Fruit fly (Drosophila melanogaster) whole organism, embryonic: ENCODE results near the gene Ptpmeg2.

ENCODE experiments used
- Atf-2 ChIP-seq: fragments of 200-800 bp; sonication (Bioruptor generic); optimal IDR thresholded peaks from 2 replicates; lab custom pipeline; 2016; ENCODE audit warnings: missing biosample characterization, missing genetic modification characterization
- Bgb ChIP-seq: fragments of 200-800 bp; sonication (Bioruptor generic); IDR thresholded peaks from 2 replicates; pipeline ENCODE4 v1.3.6; 2022; ENCODE audit warnings: missing biosample characterization, missing genetic modification characterization; ENCODE audit not compliant: partially characterized antibody
- CG10274 ChIP-seq: fragments of 200-800 bp; sonication (Bioruptor generic); optimal IDR thresholded peaks from 3 replicates; lab custom pipeline; 2017; ENCODE audit warnings: missing biosample characterization, mild to moderate bottlenecking, missing genetic modification characterization
- CG10565 ChIP-seq: fragments of 200-800 bp; sonication (Bioruptor generic); optimal IDR thresholded peaks from 3 replicates; lab custom pipeline; 2016; ENCODE audit warnings: missing biosample characterization, mild to moderate bottlenecking, missing genetic modification characterization
- CG18476 ChIP-seq: fragments of 200-800 bp; sonication (Bioruptor generic); optimal IDR thresholded peaks from 2 replicates; lab custom pipeline; 2016; ENCODE audit warnings: missing biosample characterization, mild to moderate bottlenecking, missing genetic modification characterization
- CG2712 ChIP-seq: fragments of 200-800 bp; optimal IDR thresholded peaks from 3 replicates; lab custom pipeline; 2019; ENCODE audit warnings: missing biosample characterization, mild to moderate bottlenecking, missing genetic modification characterization, moderate library complexity
- CG2889 ChIP-seq: fragments of 200-800 bp; sonication (Bioruptor generic); IDR thresholded peaks from 3 replicates; pipeline ENCODE4 v1.3.6; 2022; ENCODE audit warnings: missing biosample characterization, missing genetic modification characterization
- CG3407 ChIP-seq: fragments of 200-800 bp; sonication (Bioruptor generic); optimal IDR thresholded peaks from 2 replicates; lab custom pipeline; 2018; ENCODE audit warnings: missing biosample characterization, mild to moderate bottlenecking, missing genetic modification characterization
- CG34376 ChIP-seq: fragments of 200-800 bp; sonication (Bioruptor generic); optimal IDR thresholded peaks from 2 replicates; lab custom pipeline; 2018; ENCODE audit warnings: missing biosample characterization, mild to moderate bottlenecking, missing genetic modification characterization
- CG4360 ChIP-seq: fragments of 200-800 bp; sonication (Bioruptor generic); IDR thresholded peaks from 2 replicates; pipeline ENCODE4 v1.3.6; 2022; ENCODE audit warnings: missing biosample characterization, missing genetic modification characterization
- CG4854 ChIP-seq: fragments of 200-800 bp; sonication (Bioruptor generic); optimal IDR thresholded peaks from 2 replicates; lab custom pipeline; 2016; ENCODE audit warnings: missing biosample characterization, missing genetic modification characterization, inconsistent platforms
- CG6254 ChIP-seq: fragments of 200-800 bp; sonication (Bioruptor generic); optimal IDR thresholded peaks from 3 replicates; lab custom pipeline; 2017; ENCODE audit warnings: mild to moderate bottlenecking, missing biosample characterization, missing genetic modification reagents, missing genetic modification characterization
- CG9437 ChIP-seq: fragments of 200-800 bp; sonication (Bioruptor generic); optimal IDR thresholded peaks from 2 replicates; lab custom pipeline; 2018; ENCODE audit warnings: missing biosample characterization, mild to moderate bottlenecking, missing genetic modification characterization
- ERR ChIP-seq: fragments of 200-800 bp; sonication (Bioruptor generic); optimal IDR thresholded peaks from 2 replicates; lab custom pipeline; 2016; ENCODE audit warnings: missing biosample characterization, missing genetic modification characterization
- Ets97D ChIP-seq: fragments of 200-800 bp; sonication (Bioruptor generic); optimal IDR thresholded peaks from 3 replicates; lab custom pipeline; 2016; ENCODE audit warnings: missing biosample characterization, missing genetic modification characterization
- Hey ChIP-seq: fragments of 200-800 bp; sonication (Bioruptor generic); optimal IDR thresholded peaks from 3 replicates; lab custom pipeline; 2018; ENCODE audit warnings: missing biosample characterization, mild to moderate bottlenecking, missing genetic modification characterization
- HmgZ ChIP-seq: fragments of 200-800 bp; sonication (Bioruptor generic); optimal IDR thresholded peaks from 2 replicates; lab custom pipeline; 2018; ENCODE audit warnings: missing biosample characterization, mild to moderate bottlenecking, missing genetic modification characterization
- Jarid2 ChIP-seq: fragments of 200-800 bp; sonication (Bioruptor generic); optimal IDR thresholded peaks from 3 replicates; lab custom pipeline; 2017; ENCODE audit warnings: mild to moderate bottlenecking, missing biosample characterization, missing genetic modification reagents, missing genetic modification characterization
- Meics ChIP-seq: fragments of 200-800 bp; sonication (Bioruptor generic); optimal IDR thresholded peaks from 2 replicates; lab custom pipeline; 2017; ENCODE audit warnings: missing biosample characterization, mild to moderate bottlenecking, missing genetic modification characterization
- NC2α ChIP-seq: fragments of 200-800 bp; sonication (Bioruptor generic); optimal IDR thresholded peaks from 2 replicates; lab custom pipeline; 2016; ENCODE audit warnings: missing biosample characterization, missing genetic modification characterization
- NK7.1 ChIP-seq: fragments of 200-800 bp; sonication (Bioruptor generic); optimal IDR thresholded peaks from 3 replicates; lab custom pipeline; 2016; ENCODE audit warnings: missing biosample characterization, missing genetic modification characterization
- Nf-YA ChIP-seq: fragments of 200-800 bp; sonication (Bioruptor generic); IDR thresholded peaks from 2 replicates; pipeline ENCODE4 v1.3.6; 2022; ENCODE audit warnings: missing biosample characterization, missing genetic modification characterization
- Nf-YC ChIP-seq: fragments of 200-800 bp; optimal IDR thresholded peaks from 3 replicates; lab custom pipeline; 2019; ENCODE audit warnings: missing biosample characterization, mild to moderate bottlenecking, missing genetic modification characterization, moderate library complexity
- Opbp ChIP-seq: fragments of 200-800 bp; sonication (Bioruptor generic); IDR thresholded peaks from 3 replicates; pipeline ENCODE4 v1.3.6; 2022; ENCODE audit warnings: missing biosample characterization, missing genetic modification characterization; ENCODE audit not compliant: partially characterized antibody
- Optix ChIP-seq: fragments of 200-800 bp; sonication (Bioruptor generic); IDR thresholded peaks from 3 replicates; pipeline ENCODE4 v1.3.6; 2022; ENCODE audit warnings: missing biosample characterization, missing genetic modification characterization
- Poxn ChIP-seq: fragments of 200-800 bp; sonication (Bioruptor generic); IDR thresholded peaks from 2 replicates; pipeline ENCODE4 v1.3.6; 2022; ENCODE audit warnings: missing biosample characterization, missing genetic modification characterization
- Ravus ChIP-seq: fragments of 200-800 bp; sonication (Bioruptor generic); IDR thresholded peaks from 2 replicates; pipeline ENCODE4 v1.3.6; 2022; ENCODE audit warnings: missing biosample characterization, missing genetic modification characterization
- Rfx ChIP-seq: fragments of 200-800 bp; sonication (Bioruptor generic); IDR thresholded peaks from 2 replicates; pipeline ENCODE4 v1.3.6; 2022; ENCODE audit warnings: missing biosample characterization, missing genetic modification characterization
- Vsx1 ChIP-seq: fragments of 200-800 bp; sonication (Bioruptor generic); optimal IDR thresholded peaks from 2 replicates; lab custom pipeline; 2017; ENCODE audit warnings: missing biosample characterization, mild to moderate bottlenecking, missing genetic modification characterization, missing genetic modification reagents
- ab ChIP-seq: fragments of 200-800 bp; sonication (Bioruptor generic); optimal IDR thresholded peaks from 2 replicates; lab custom pipeline; 2016; ENCODE audit warnings: missing biosample characterization, missing genetic modification characterization
- abd-A ChIP-seq: fragments of 200-800 bp; sonication (Bioruptor generic); optimal IDR thresholded peaks from 3 replicates; lab custom pipeline; 2019; ENCODE audit warnings: missing biosample characterization, mild to moderate bottlenecking, missing genetic modification characterization, moderate library complexity
- ac ChIP-seq: fragments of 200-800 bp; sonication (Bioruptor generic); optimal IDR thresholded peaks from 3 replicates; lab custom pipeline; 2017; ENCODE audit warnings: missing biosample characterization, mild to moderate bottlenecking, missing genetic modification characterization
- bowl ChIP-seq: fragments of 200-800 bp; sonication (Bioruptor generic); IDR thresholded peaks from 2 replicates; pipeline ENCODE4 v1.3.6; 2022; ENCODE audit warnings: missing biosample characterization, missing genetic modification characterization
- cato ChIP-seq: fragments of 200-800 bp; sonication (Bioruptor generic); optimal IDR thresholded peaks from 2 replicates; lab custom pipeline; 2016; ENCODE audit warnings: missing biosample characterization, missing genetic modification characterization, borderline replicate concordance
- chm ChIP-seq: fragments of 200-800 bp; sonication (Bioruptor generic); IDR thresholded peaks from 2 replicates; pipeline ENCODE4 v1.3.6; 2022; ENCODE audit warnings: missing biosample characterization, missing genetic modification characterization
- fu2 ChIP-seq: fragments of 200-800 bp; sonication (Bioruptor generic); optimal IDR thresholded peaks from 2 replicates; lab custom pipeline; 2016; ENCODE audit warnings: missing biosample characterization, missing genetic modification characterization
- grn ChIP-seq: fragments of 200-800 bp; sonication (Bioruptor generic); optimal IDR thresholded peaks from 3 replicates; lab custom pipeline; 2017; ENCODE audit warnings: missing biosample characterization, missing genetic modification characterization
- gro ChIP-seq: fragments of 200-800 bp; sonication (Bioruptor generic); optimal IDR thresholded peaks from 2 replicates; lab custom pipeline; 2016; ENCODE audit warnings: missing biosample characterization, missing genetic modification characterization
- hbn ChIP-seq: fragments of 200-800 bp; sonication (Bioruptor generic); IDR thresholded peaks from 2 replicates; pipeline ENCODE4 v1.3.6; 2022; ENCODE audit warnings: missing biosample characterization, missing genetic modification characterization; ENCODE audit not compliant: partially characterized antibody
- jing ChIP-seq: fragments of 200-800 bp; sonication (Bioruptor generic); optimal IDR thresholded peaks from 2 replicates; lab custom pipeline; 2018; ENCODE audit warnings: missing biosample characterization, mild to moderate bottlenecking, missing genetic modification characterization
- lmd ChIP-seq: fragments of 200-800 bp; sonication (Bioruptor generic); IDR thresholded peaks from 2 replicates; pipeline ENCODE4 v1.3.6; 2022; ENCODE audit warnings: missing biosample characterization, missing genetic modification characterization
- maf-S ChIP-seq: fragments of 200-800 bp; sonication (Bioruptor generic); optimal IDR thresholded peaks from 2 replicates; lab custom pipeline; 2016; ENCODE audit warnings: missing biosample characterization, missing genetic modification characterization
- mirr ChIP-seq: fragments of 200-800 bp; sonication (Bioruptor generic); optimal IDR thresholded peaks from 3 replicates; lab custom pipeline; 2018; ENCODE audit warnings: missing biosample characterization, mild to moderate bottlenecking, missing genetic modification characterization
- org-1 ChIP-seq: fragments of 200-800 bp; sonication (Bioruptor generic); optimal IDR thresholded peaks from 2 replicates; lab custom pipeline; 2017; ENCODE audit warnings: missing biosample characterization, missing genetic modification characterization
- so ChIP-seq: fragments of 200-800 bp; sonication (Bioruptor generic); IDR thresholded peaks from 3 replicates; pipeline ENCODE4 v1.3.6; 2022; ENCODE audit warnings: missing biosample characterization, missing genetic modification characterization
- sqz ChIP-seq: fragments of 200-800 bp; sonication (Bioruptor generic); optimal IDR thresholded peaks from 3 replicates; lab custom pipeline; 2018; ENCODE audit warnings: missing biosample characterization, mild to moderate bottlenecking, missing genetic modification characterization
- stc ChIP-seq: fragments of 200-800 bp; sonication (Bioruptor generic); IDR thresholded peaks from 2 replicates; pipeline ENCODE4 v1.3.6; 2022; ENCODE audit warnings: missing biosample characterization, missing genetic modification characterization
- sug ChIP-seq: fragments of 200-800 bp; optimal IDR thresholded peaks from 2 replicates; lab custom pipeline; 2019; ENCODE audit warnings: missing biosample characterization, mild to moderate bottlenecking, missing genetic modification characterization, moderate library complexity
- tgo ChIP-seq: fragments of 200-800 bp; sonication (Bioruptor generic); IDR thresholded peaks from 3 replicates; pipeline ENCODE4 v1.3.6; 2022; ENCODE audit warnings: missing biosample characterization, missing genetic modification characterization
- vnd ChIP-seq: fragments of 200-800 bp; sonication (Bioruptor generic); IDR thresholded peaks from 3 replicates; pipeline ENCODE4 v1.3.6; 2022; ENCODE audit warnings: missing biosample characterization, missing genetic modification characterization; ENCODE audit not compliant: partially characterized antibody
- wek ChIP-seq: fragments of 200-800 bp; sonication (Bioruptor generic); optimal IDR thresholded peaks from 3 replicates; lab custom pipeline; 2018; ENCODE audit warnings: missing biosample characterization, mild to moderate bottlenecking, missing genetic modification characterization, moderate library complexity

Ptpmeg2 gene

dm6 chrX:9663666-9664065 lies 4.7 kb upstream of the Ptpmeg2 start (continued):
- TF ChIP-seq CG3407 (GFP tag; lab: Kevin White, UChicago): no peak
- no peak for TF ChIP-seq abd-A (tag; lab: Kevin White, UChicago)
- TF ChIP-seq CG18476 (GFP tag; lab: Kevin White, UChicago): no peak
- TF ChIP-seq CG4360 (GFP tag; lab: Robert Waterston, UW): no peak
- no peak for TF ChIP-seq fu2 (GFP tag; lab: Kevin White, UChicago)
- 0 out of 2 replicates have a peak, but pooled peaks have one; percentile 15 for TF ChIP-seq lmd (GFP tag; lab: Robert Waterston, UW)
- no peak for TF ChIP-seq CG6254
- TF ChIP-seq so (GFP tag; lab: Robert Waterston, UW): no peak
- no peak for TF ChIP-seq Poxn
- peak; percentile 57 for TF ChIP-seq mirr (GFP tag; lab: Kevin White, UChicago)
- TF ChIP-seq CG2712 (tag; lab: Kevin White, UChicago): no peak
- TF ChIP-seq wek (GFP tag; lab: Kevin White, UChicago): no peak
- no peak for TF ChIP-seq ab (GFP tag; lab: Kevin White, UChicago)
- TF ChIP-seq tgo (GFP tag; lab: Robert Waterston, UW): no peak
- no peak for TF ChIP-seq ERR (GFP tag; lab: Kevin White, UChicago)
- TF ChIP-seq Opbp (GFP tag; lab: Robert Waterston, UW): no peak
- TF ChIP-seq Atf-2 (GFP tag; lab: Kevin White, UChicago): no peak
- TF ChIP-seq NC2α (GFP tag; lab: Kevin White, UChicago): no peak
- no peak for TF ChIP-seq Jarid2 (GFP tag; lab: Kevin White, UChicago)
- no peak for TF ChIP-seq CG9437
- peak; percentile 53; the same call in 2 of the 3 replicates for TF ChIP-seq vnd (GFP tag; lab: Robert Waterston, UW)
- TF ChIP-seq CG4854 (GFP tag; lab: Kevin White, UChicago): no peak
- TF ChIP-seq Hey (tag; lab: Kevin White, UChicago): peak; percentile 88
- no peak for TF ChIP-seq org-1 (GFP tag; lab: Kevin White, UChicago)
- TF ChIP-seq stc: no peak
- TF ChIP-seq CG10565 (GFP tag; lab: Kevin White, UChicago): no peak
- TF ChIP-seq chm: no peak
- peak; percentile 34 for TF ChIP-seq sug (tag; lab: Kevin White, UChicago)
- TF ChIP-seq hbn (GFP tag; lab: Robert Waterston, UW): no peak
- no peak for TF ChIP-seq CG2889
- peak; percentile 66 for TF ChIP-seq grn (GFP tag; lab: Kevin White, UChicago)
- no peak for TF ChIP-seq Rfx (GFP tag; lab: Robert Waterston, UW)
- peak; percentile 66 for TF ChIP-seq gro (GFP tag; lab: Kevin White, UChicago)
- no peak for TF ChIP-seq maf-S (GFP tag; lab: Kevin White, UChicago)
- TF ChIP-seq Ravus: no peak
- TF ChIP-seq Optix (GFP tag; lab: Robert Waterston, UW): no peak
- no peak for TF ChIP-seq ac (GFP tag; lab: Kevin White, UChicago)
- TF ChIP-seq NK7.1 (GFP tag; lab: Kevin White, UChicago): no peak

DNA sequence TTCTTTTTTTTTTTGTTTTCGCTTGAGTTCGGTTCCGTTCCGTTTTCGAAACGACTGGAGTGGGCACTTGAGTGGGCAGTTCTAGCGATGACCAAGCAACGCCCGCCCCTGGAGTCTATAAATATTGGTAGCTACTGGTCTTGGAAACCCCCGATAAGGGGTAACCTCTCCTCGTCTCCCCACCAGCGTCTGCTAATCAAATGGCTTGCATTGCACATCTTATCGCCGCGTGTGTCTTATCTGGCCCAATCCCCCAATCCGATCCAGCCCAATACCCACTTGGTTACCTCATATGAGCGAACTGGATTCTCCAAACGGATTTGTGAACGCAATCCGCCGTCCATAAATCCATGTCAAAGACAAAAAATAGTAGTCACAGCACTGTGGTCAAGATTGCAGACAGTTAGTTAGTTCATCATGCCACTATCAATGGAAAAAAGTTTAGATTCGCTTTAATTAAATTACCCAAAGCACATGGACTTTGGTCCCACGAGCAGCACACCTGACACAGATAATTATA lies 3.9 kb upstream of the Ptpmeg2 start, which contains the start of gene CG3106:
CG3106 (minus strand) TSS at position 107 of the 520 bp plus-strand sequence.
- TF ChIP-seq bowl (GFP tag; lab: Robert Waterston, UW): no peak
- TF ChIP-seq mirr (GFP tag; lab: Kevin White, UChicago): peak; percentile 83
- no peak for TF ChIP-seq tgo (GFP tag; lab: Robert Waterston, UW)
- peak; percentile 17 for TF ChIP-seq Vsx1 (GFP tag; lab: Kevin White, UChicago)
- no peak for TF ChIP-seq sqz (GFP tag; lab: Kevin White, UChicago)
- TF ChIP-seq cato (GFP tag; lab: Kevin White, UChicago): no peak
- TF ChIP-seq CG34376 (GFP tag; lab: Kevin White, UChicago): peak; percentile 68
- peak; percentile 6 for TF ChIP-seq HmgZ (tag; lab: Kevin White, UChicago)
- TF ChIP-seq CG10274 (GFP tag; lab: Kevin White, UChicago): no peak
- TF ChIP-seq Bgb: no peak
- TF ChIP-seq Nf-YC: peak; percentile 17
- TF ChIP-seq Hey (tag; lab: Kevin White, UChicago): peak; percentile 61
- TF ChIP-seq Ets97D (GFP tag; lab: Kevin White, UChicago): no peak
- no peak for TF ChIP-seq Nf-YA (GFP tag; lab: Robert Waterston, UW)
- TF ChIP-seq Meics (GFP tag; lab: Kevin White, UChicago): no peak
- peak; percentile 75 for TF ChIP-seq sug (tag; lab: Kevin White, UChicago)
- no peak for TF ChIP-seq jing (GFP tag; lab: Kevin White, UChicago)
- peak; percentile 86 for TF ChIP-seq grn (GFP tag; lab: Kevin White, UChicago)
